Worm (Caenorhabditis elegans) whole organism, young adult: ENCODE measurements around the gene fbxa-13.

ENCODE experiments used
- F23B12.7 ChIP-seq: sonication (generic microtip); optimal IDR thresholded peaks from 2 replicates; lab custom pipeline; 2017; ENCODE audit warnings: missing genetic modification characterization, mild to moderate bottlenecking, missing compliant biosample characterization, antibody characterized with exemption, moderate library complexity; ENCODE audit not compliant: insufficient read depth
- ama-1 ChIP-seq, 3 experiments: fragments of 150-350 bp in 1 of 3; sonication (generic microtip) in 2 of 3; optimal IDR thresholded peaks; 2 replicates each; lab custom pipeline; 2014 to 2018; ENCODE audit warnings: missing biosample characterization in 2 of 3, missing genetic modification characterization in 2 of 3, missing genetic modification reagents in 2 of 3
- aptf-2 ChIP-seq: fragments of 200-800 bp; sonication (Bioruptor generic); conservative IDR thresholded peaks from 2 replicates; pipeline ENCODE4 v1.3.6; 2022; ENCODE audit warnings: missing genetic modification reagents, missing genetic modification characterization, missing compliant biosample characterization
- fkh-3 ChIP-seq: sonication (generic microtip); optimal IDR thresholded peaks from 2 replicates; lab custom pipeline; 2016; ENCODE audit warnings: mild to moderate bottlenecking, missing genetic modification characterization, missing compliant biosample characterization
- snpc-4 ChIP-seq, 5 experiments: fragments of 150-350 bp in 1 of 5; sonication (generic microtip) in 4 of 5; optimal IDR thresholded peaks; 2 replicates each; lab custom pipeline; 2014 to 2018; ENCODE audit warnings: missing genetic modification characterization in 5 of 5, missing biosample characterization in 3 of 5, antibody characterized with exemption in 2 of 5, mild to moderate bottlenecking in 2 of 5, missing compliant biosample characterization in 2 of 5, missing genotype in 2 of 5, moderate library complexity in 2 of 5, missing genetic modification reagents in 1 of 5

DNA sequence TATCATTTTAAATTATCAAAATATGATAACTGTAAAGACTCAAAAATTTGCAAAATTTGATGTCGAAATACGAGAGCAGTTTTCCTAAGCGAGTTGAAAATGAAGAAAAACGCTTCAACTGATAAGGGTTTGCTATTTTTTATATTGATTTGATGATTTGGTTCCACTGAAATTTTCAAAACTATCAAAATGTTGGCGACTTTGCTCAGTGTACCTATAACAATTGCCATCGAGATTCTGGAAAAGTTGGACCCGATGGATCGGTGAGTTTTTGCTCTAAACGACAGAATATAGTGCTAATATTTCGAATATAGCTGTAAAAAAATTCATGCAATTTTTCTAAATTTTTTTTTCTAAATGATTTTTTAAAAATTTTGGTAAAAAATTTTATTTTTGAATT lies at the start of gene fbxa-13, which contains the start of gene Y22D7AR.2:
- no peak for TF ChIP-seq snpc-4 (GFP tag; optimal IDR thresholded peaks at IDR 0.05; lab: Kevin White, UChicago)
- no peak for TF ChIP-seq snpc-4 (tag; optimal IDR thresholded peaks at IDR 0.05; lab: Kevin White, UChicago)
- TF ChIP-seq fkh-3 = no peak
- TF ChIP-seq aptf-2 (GFP tag; lab: Robert Waterston, UW) = no peak
- no peak for TF ChIP-seq ama-1 (optimal IDR thresholded peaks at IDR 0.05; lab: Kevin White, UChicago)
- no peak for TF ChIP-seq ama-1 (GFP tag; optimal IDR thresholded peaks at IDR 0.05; lab: Kevin White, UChicago)
- TF ChIP-seq F23B12.7 (tag; lab: Kevin White, UChicago) = no peak
